Worm (Caenorhabditis elegans): Measurements from ENCODE around the gene F13B6.1.

The F13B6.1 gene

DNA sequence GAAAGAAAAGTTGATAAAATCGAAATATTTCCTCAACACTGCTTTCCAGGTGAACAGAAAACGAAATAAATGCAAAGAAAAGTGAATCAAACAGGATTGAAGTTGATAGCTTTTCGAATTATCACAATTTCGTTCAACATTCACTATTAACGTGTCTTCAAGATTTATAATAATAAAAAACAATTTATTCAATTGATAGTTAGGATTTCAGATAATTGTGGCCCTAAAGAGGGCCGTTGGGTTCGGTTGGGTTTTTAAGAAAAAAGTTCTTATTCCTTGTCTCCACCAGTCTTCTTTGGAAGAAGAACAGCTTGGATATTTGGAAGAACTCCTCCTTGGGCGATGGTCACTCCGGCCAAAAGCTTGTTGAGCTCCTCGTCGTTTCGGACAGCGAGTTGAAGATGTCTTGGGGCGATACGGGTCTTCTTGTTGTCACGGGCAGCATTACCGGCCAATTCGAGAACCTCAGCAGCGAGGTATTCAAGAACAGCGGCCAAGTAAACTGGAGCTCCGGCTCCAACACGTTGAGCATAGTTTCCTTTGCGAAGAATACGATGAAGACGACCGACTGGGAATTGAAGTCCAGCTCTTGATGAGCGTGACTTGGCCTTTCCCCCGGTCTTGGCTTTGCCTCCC, 29.4 kb downstream of the F13B6.1 start:
- TF ChIP-seq aly-1 (tag; optimal IDR thresholded peaks at IDR 0.05) (peak; percentile 39), sea-1 (GFP tag; conservative IDR thresholded peaks at IDR 0.05) (peak; percentile 76), ama-1 (optimal IDR thresholded peaks at IDR 0.05) (peak; percentile 69), flt-1 (GFP tag; IDR thresholded peaks at IDR 0.05) (peak; percentile 39; the same call in 1 of the 2 replicates), tbx-11 (GFP tag; IDR thresholded peaks at IDR 0.05) (peak; percentile 8; the same call in 1 of the 2 replicates)

ce11 chrIV:7486201-7486947, 30.0 kb downstream of the F13B6.1 start, which contains the start of the genes his-61 and his-62:
his-61 (minus strand) TSS chrIV:7486217.
his-62 (plus strand) TSS chrIV:7486545.
- TF ChIP-seq B0310.2 (tag; optimal IDR thresholded peaks at IDR 0.05) (peak; percentile 46), ceh-13 (GFP tag; optimal IDR thresholded peaks at IDR 0.05) (no peak), ama-1 (optimal IDR thresholded peaks at IDR 0.05) (peak; percentile 95), scrt-1 (GFP tag; IDR thresholded peaks at IDR 0.05) (no peak), tra-4 (tag; optimal IDR thresholded peaks at IDR 0.05) (peak; percentile 20), tbx-11 (GFP tag; IDR thresholded peaks at IDR 0.05) (no peak), aly-1 (tag; optimal IDR thresholded peaks at IDR 0.05) (peak; percentile 79), hmg-4 (GFP tag; optimal IDR thresholded peaks at IDR 0.05) (peak; percentile 36), ets-7 (tag; optimal IDR thresholded peaks at IDR 0.05) (no peak), F13C5.2 (tag; optimal IDR thresholded peaks at IDR 0.05) (peak; percentile 52), ceh-36 (tag; optimal IDR thresholded peaks at IDR 0.05) (peak; percentile 31), pes-1 (GFP tag; IDR thresholded peaks at IDR 0.05) (0 out of 2 replicates have a peak, but pooled peaks have one; percentile 4), hnd-1 (tag; optimal IDR thresholded peaks at IDR 0.05) (no peak)

ce11 chrIV:7487554-7488456, 31.5 kb downstream of the F13B6.1 start, which contains the start of the genes his-60 and his-59:
his-60 (minus strand) TSS chrIV:7487992.
his-59 (plus strand) TSS chrIV:7488249.
- TF ChIP-seq flt-1 (GFP tag; IDR thresholded peaks at IDR 0.05): peak; percentile 58
- TF ChIP-seq sea-1 (GFP tag; conservative IDR thresholded peaks at IDR 0.05): peak; percentile 79
- no peak for TF ChIP-seq hnd-1 (tag; optimal IDR thresholded peaks at IDR 0.05)
- TF ChIP-seq tbx-37 (GFP tag; conservative IDR thresholded peaks at IDR 0.05): no peak
- peak; percentile 98 for TF ChIP-seq aly-1 (tag; optimal IDR thresholded peaks at IDR 0.05)
- no peak; the same call in 1 of the 2 replicates for TF ChIP-seq tbx-11 (GFP tag; IDR thresholded peaks at IDR 0.05)
- peak; percentile 84 for TF ChIP-seq pes-1 (GFP tag; IDR thresholded peaks at IDR 0.05)
- peak; percentile 67 for TF ChIP-seq B0310.2 (tag; optimal IDR thresholded peaks at IDR 0.05)
- peak; percentile 45 for TF ChIP-seq ceh-13 (GFP tag; optimal IDR thresholded peaks at IDR 0.05)
- peak; percentile 98 for TF ChIP-seq ama-1 (optimal IDR thresholded peaks at IDR 0.05)
- TF ChIP-seq hmg-4 (GFP tag; optimal IDR thresholded peaks at IDR 0.05): peak; percentile 56
- TF ChIP-seq tra-4 (tag; optimal IDR thresholded peaks at IDR 0.05): peak; percentile 76
- TF ChIP-seq hmbx-1 (tag; optimal IDR thresholded peaks at IDR 0.05): peak; percentile 70
- TF ChIP-seq ets-7 (tag; optimal IDR thresholded peaks at IDR 0.05): no peak
- peak; percentile 47 for TF ChIP-seq F13C5.2 (tag; optimal IDR thresholded peaks at IDR 0.05)
- TF ChIP-seq scrt-1 (GFP tag; IDR thresholded peaks at IDR 0.05): 0 out of 2 replicates have a peak, but pooled peaks have one; percentile 45
- TF ChIP-seq ceh-36 (tag; optimal IDR thresholded peaks at IDR 0.05): peak; percentile 77

DNA sequence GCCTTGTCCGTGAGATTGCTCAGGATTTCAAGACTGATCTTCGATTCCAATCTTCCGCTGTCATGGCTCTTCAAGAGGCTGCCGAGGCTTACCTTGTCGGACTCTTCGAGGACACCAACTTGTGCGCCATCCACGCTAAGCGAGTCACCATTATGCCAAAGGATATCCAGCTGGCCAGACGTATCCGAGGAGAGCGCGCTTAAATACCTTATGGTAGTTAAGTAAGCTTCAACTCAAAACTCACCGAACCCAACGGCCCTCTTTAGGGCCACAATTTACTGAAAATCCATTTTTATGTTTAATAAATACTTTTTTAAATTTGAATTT, 32.1 kb downstream of the F13B6.1 start:
- TF ChIP-seq sea-1 (GFP tag; conservative IDR thresholded peaks at IDR 0.05) (no peak), aly-1 (tag; optimal IDR thresholded peaks at IDR 0.05) (peak; percentile 99), ceh-36 (tag; optimal IDR thresholded peaks at IDR 0.05) (no peak), ama-1 (optimal IDR thresholded peaks at IDR 0.05) (peak; percentile 93), pes-1 (GFP tag; IDR thresholded peaks at IDR 0.05) (peak; percentile 56; the same call in 1 of the 2 replicates), tbx-11 (GFP tag; IDR thresholded peaks at IDR 0.05) (peak; percentile 23; the same call in 1 of the 2 replicates), scrt-1 (GFP tag; IDR thresholded peaks at IDR 0.05) (no peak)

- no peak for TF ChIP-seq flt-1 (GFP tag; IDR thresholded peaks at IDR 0.05)
- TF ChIP-seq sea-1 (GFP tag; conservative IDR thresholded peaks at IDR 0.05): no peak
- no peak for TF ChIP-seq hmbx-1 (tag; optimal IDR thresholded peaks at IDR 0.05)
- TF ChIP-seq aly-1 (tag; optimal IDR thresholded peaks at IDR 0.05): no peak
- TF ChIP-seq ama-1 (optimal IDR thresholded peaks at IDR 0.05): no peak
- TF ChIP-seq B0310.2 (tag; optimal IDR thresholded peaks at IDR 0.05): no peak
- TF ChIP-seq ceh-36 (tag; optimal IDR thresholded peaks at IDR 0.05): no peak
- TF ChIP-seq pes-1 (GFP tag; IDR thresholded peaks at IDR 0.05): no peak
- no peak for TF ChIP-seq hnd-1 (tag; optimal IDR thresholded peaks at IDR 0.05)
- no peak for TF ChIP-seq tbx-11 (GFP tag; IDR thresholded peaks at IDR 0.05)
- no peak for TF ChIP-seq hmg-4 (GFP tag; optimal IDR thresholded peaks at IDR 0.05)
- TF ChIP-seq F13C5.2 (tag; optimal IDR thresholded peaks at IDR 0.05): no peak
- TF ChIP-seq tra-4 (tag; optimal IDR thresholded peaks at IDR 0.05): no peak
- no peak for TF ChIP-seq ets-7 (tag; optimal IDR thresholded peaks at IDR 0.05)
- no peak for TF ChIP-seq scrt-1 (GFP tag; IDR thresholded peaks at IDR 0.05)
- no peak for TF ChIP-seq ceh-13 (GFP tag; optimal IDR thresholded peaks at IDR 0.05)
Observed at ce11 chrIV:7491464-7491863, 35.1 kb downstream of the F13B6.1 start, which contains the start of gene F55G1.1. F55G1.1 (plus strand) TSS chrIV:7491764.

DNA sequence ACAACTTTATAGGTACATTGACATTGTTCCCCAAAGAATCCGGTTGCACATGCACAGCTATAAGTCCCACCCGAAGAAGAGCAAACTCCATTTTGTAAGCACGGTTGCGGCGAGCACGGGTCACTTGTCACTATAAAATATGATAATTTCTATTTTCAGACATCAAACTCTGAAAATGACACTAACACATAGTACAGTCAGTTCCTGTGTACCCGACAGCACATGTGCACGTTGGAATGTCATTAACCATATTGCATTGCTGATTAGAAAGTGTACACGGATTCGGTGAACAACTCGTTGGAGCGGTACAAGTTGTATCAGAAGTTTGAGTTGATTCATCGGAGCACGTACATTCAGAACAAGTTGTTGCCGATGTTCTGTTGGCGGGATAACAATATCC, 40.9 kb downstream of the F13B6.1 start:
- TF ChIP-seq sea-1 (GFP tag; conservative IDR thresholded peaks at IDR 0.05) (no peak), tbx-37 (GFP tag; conservative IDR thresholded peaks at IDR 0.05) (no peak), aly-1 (tag; optimal IDR thresholded peaks at IDR 0.05) (no peak)

All from whole organism, early embryonic.